Fruit fly (Drosophila melanogaster) whole organism, prepupa: ENCODE data around the gene CG32453.
"Not testable (repeated sequence)": the region's sequence is repeated elsewhere in the genome, so short reads cannot be mapped to it uniquely, and the experiment has no call there.

ENCODE experiments used
- CG16779 ChIP-seq: fragments of 200-800 bp; sonication (Bioruptor generic); optimal IDR thresholded peaks from 3 replicates; lab custom pipeline; 2017; ENCODE audit warnings: missing biosample characterization, mild to moderate bottlenecking, missing genetic modification characterization
- Sox102F ChIP-seq: fragments of 200-800 bp; sonication (Bioruptor generic); optimal IDR thresholded peaks from 2 replicates; lab custom pipeline; 2016; ENCODE audit warnings: missing biosample characterization, mild to moderate bottlenecking, missing genetic modification characterization

dm6 chr3L:22696930-22697329 lies at the start of gene CG32453:
- TF ChIP-seq Sox102F (GFP tag; lab: Kevin White, UChicago); CG16779 (tag; lab: Kevin White, UChicago): not testable (repeated sequence)
